Fruit fly (Drosophila melanogaster): ENCODE measurements around the gene Nelf-A.

Gene Nelf-A

dm6 chr3R:21204500-21205167 lies 18.9 kb upstream of the Nelf-A start (continued):
- TF ChIP-seq Ptx1 (GFP tag; IDR thresholded peaks at IDR 0.05) (peak; percentile 89), CG1647 (GFP tag; optimal IDR thresholded peaks at IDR 0.05) (peak; percentile 61), pnt (GFP tag; optimal IDR thresholded peaks at IDR 0.05) (peak; percentile 89), CG18764 (GFP tag; optimal IDR thresholded peaks at IDR 0.05) (peak; percentile 68), Ravus (GFP tag; IDR thresholded peaks at IDR 0.05) (no peak), tna (GFP tag; IDR thresholded peaks at IDR 0.05; ENCODE audit: partially characterized antibody) (peak; percentile 33; the same call in 1 of the 2 replicates), grau (tag; optimal IDR thresholded peaks at IDR 0.05) (peak; percentile 86), H2.0 (GFP tag; IDR thresholded peaks at IDR 0.05) (peak; percentile 66), B-H2 (GFP tag; optimal IDR thresholded peaks at IDR 0.05) (no peak), CrebB (tag; optimal IDR thresholded peaks at IDR 0.05) (peak; percentile 65), usp (GFP tag; optimal IDR thresholded peaks at IDR 0.05) (no peak), CG17328 (GFP tag; IDR thresholded peaks at IDR 0.05) (peak; percentile 61), Nf-YB (GFP tag; optimal IDR thresholded peaks at IDR 0.05) (peak; percentile 69), Stat92E (GFP tag; optimal IDR thresholded peaks at IDR 0.05) (peak in 1 of 3 experiments; percentile 33), NfI (GFP tag; optimal IDR thresholded peaks at IDR 0.05) (peak; percentile 86), mirr (GFP tag; optimal IDR thresholded peaks at IDR 0.05) (peak; percentile 22), so (GFP tag; IDR thresholded peaks at IDR 0.05) (peak; percentile 70), CG1832 (GFP tag; optimal IDR thresholded peaks at IDR 0.05) (no peak), pros (GFP tag; optimal IDR thresholded peaks at IDR 0.05) (no peak), NC2β (GFP tag; optimal IDR thresholded peaks at IDR 0.05) (peak; percentile 82), gt (GFP tag; IDR thresholded peaks at IDR 0.05) (peak; percentile 68; the same call in 1 of the 2 replicates), YL-1 (GFP tag; optimal IDR thresholded peaks at IDR 0.05) (peak; percentile 36), vnd (GFP tag; IDR thresholded peaks at IDR 0.05; ENCODE audit: partially characterized antibody) (no peak), CG11085 (GFP tag; IDR thresholded peaks at IDR 0.05) (no peak; the same call in 1 of the 2 replicates), ranshi (GFP tag; IDR thresholded peaks at IDR 0.05) (peak; percentile 55), CG4328 (GFP tag; optimal IDR thresholded peaks at IDR 0.05) (peak; percentile 34), cad (GFP tag; optimal IDR thresholded peaks at IDR 0.05) (no peak), Hmr (GFP tag; optimal IDR thresholded peaks at IDR 0.05) (peak; percentile 70), CG10366 (GFP tag; IDR thresholded peaks at IDR 0.05) (peak; percentile 74), Aef1 (GFP tag; IDR thresholded peaks at IDR 0.05) (peak; percentile 73), BEAF-32 (GFP tag; optimal IDR thresholded peaks at IDR 0.05) (no peak), Ssrp (tag; optimal IDR thresholded peaks at IDR 0.05) (peak; percentile 90), yki (optimal IDR thresholded peaks at IDR 0.05) (no peak), CoRest (tag; optimal IDR thresholded peaks at IDR 0.05) (peak; percentile 88), sens-2 (GFP tag; IDR thresholded peaks at IDR 0.05) (peak; percentile 74; the same call in 1 of the 2 replicates), Bdp1 (GFP tag; optimal IDR thresholded peaks at IDR 0.05) (peak; percentile 56), gce (GFP tag; IDR thresholded peaks at IDR 0.05) (no peak), al (GFP tag; IDR thresholded peaks at IDR 0.05) (no peak), wor (GFP tag; IDR thresholded peaks at IDR 0.05) (peak; percentile 86), bsh (GFP tag; optimal IDR thresholded peaks at IDR 0.05) (peak; percentile 87 to 95), Bteb2 (GFP tag; optimal IDR thresholded peaks at IDR 0.05) (peak; percentile 69), sd (tag; optimal IDR thresholded peaks at IDR 0.05) (peak; percentile 59), amos (GFP tag; IDR thresholded peaks at IDR 0.05; ENCODE audit: partially characterized antibody) (peak; percentile 42; the same call in 1 of the 2 replicates), lov (optimal IDR thresholded peaks at IDR 0.05) (no peak), lov (GFP tag; IDR thresholded peaks at IDR 0.05) (no peak), pb (GFP tag; optimal IDR thresholded peaks at IDR 0.05) (peak; percentile 77), CG34422 (GFP tag; IDR thresholded peaks at IDR 0.05) (peak; percentile 53; the same call in 2 of the 3 replicates), chinmo (GFP tag; IDR thresholded peaks at IDR 0.05; ENCODE audit: partially characterized antibody) (peak; percentile 93; the same call in 2 of the 4 replicates), CG9797 (GFP tag; optimal IDR thresholded peaks at IDR 0.05) (no peak), CG3726 (GFP tag; IDR thresholded peaks at IDR 0.05) (peak; percentile 55; the same call in 1 of the 3 replicates)
